Worm (Caenorhabditis elegans): ENCODE measurements around the gene Y57G7A.3.

DNA sequence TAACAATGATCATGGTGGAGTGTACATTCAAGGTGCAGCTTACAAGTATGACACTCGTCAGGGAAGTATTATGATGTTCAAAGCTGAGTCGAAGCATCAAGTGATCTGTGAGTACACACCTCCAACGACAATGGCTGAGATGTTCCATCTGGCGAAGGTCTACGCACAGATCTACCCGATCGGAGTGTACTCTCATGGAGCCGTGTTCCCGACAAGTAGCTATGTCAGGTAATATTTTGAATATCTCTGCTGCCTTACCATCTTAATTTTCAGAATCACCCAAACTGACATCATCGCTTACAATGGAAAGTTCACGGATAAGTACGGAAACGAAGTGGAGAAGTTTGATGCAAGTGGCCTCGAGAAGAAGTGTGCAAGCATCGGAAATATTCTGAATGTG is 28.8 kb upstream of the Y57G7A.3 start:
- no peak for TF ChIP-seq ceh-24 (tag; optimal IDR thresholded peaks at IDR 0.05)
- no peak for TF ChIP-seq fkh-10 (GFP tag; optimal IDR thresholded peaks at IDR 0.05)
- TF ChIP-seq elt-2 (tag; optimal IDR thresholded peaks at IDR 0.05), result no peak
- no peak for TF ChIP-seq nhr-11 (tag; optimal IDR thresholded peaks at IDR 0.05)
- no peak for TF ChIP-seq unc-55 (GFP tag; optimal IDR thresholded peaks at IDR 0.05)
- no peak for TF ChIP-seq npax-4 (tag; optimal IDR thresholded peaks at IDR 0.05)
- no peak for TF ChIP-seq eyg-1 (tag; optimal IDR thresholded peaks at IDR 0.05)

Data from whole organism, late embryonic.